Fruit fly (Drosophila melanogaster): ENCODE measurements around the gene CG11357.
A peak's percentile ranks its signal among the peaks of the same experiment; 100 is the strongest.

DNA sequence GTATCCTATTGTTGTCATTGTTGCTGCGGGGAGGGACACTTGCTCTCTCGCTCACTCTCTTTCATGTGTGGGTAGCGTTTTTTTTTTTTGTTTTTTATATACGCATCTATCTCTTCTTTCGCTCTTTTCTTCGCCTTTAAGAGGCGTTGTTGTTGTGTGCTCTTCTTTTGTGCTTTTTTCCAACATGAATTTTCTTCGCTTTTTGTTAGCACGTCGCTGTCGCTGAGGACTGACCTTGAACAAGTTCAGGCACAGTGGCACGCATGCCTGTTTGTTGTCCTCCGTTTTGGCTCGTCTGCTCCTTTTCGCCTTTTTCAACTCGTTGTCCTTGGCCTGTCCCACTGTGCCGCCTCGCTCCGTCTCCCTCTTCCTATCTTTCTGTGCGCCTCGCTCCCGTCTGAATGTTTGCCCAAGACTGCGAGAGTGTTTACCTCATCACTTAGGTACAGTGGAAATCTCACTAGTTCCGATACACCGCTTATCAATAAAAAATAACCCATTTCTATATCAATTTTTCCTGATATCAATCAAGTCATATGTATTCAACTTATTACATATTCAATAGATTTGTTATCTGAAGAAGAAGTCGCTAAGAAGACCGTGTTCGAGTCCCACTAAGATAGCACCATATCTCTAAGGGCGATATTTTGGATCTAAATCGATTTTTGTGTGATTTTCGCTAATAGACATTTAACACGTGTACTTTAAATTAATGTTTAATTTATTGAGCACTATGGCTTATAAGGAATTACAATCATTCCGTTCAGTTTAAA, 1.4 kb downstream of the CG11357 start:
- peak; percentile 88 for TF ChIP-seq net (GFP tag; optimal IDR thresholded peaks at IDR 0.05)
- TF ChIP-seq Blimp-1 (GFP tag; optimal IDR thresholded peaks at IDR 0.05), result no peak
- peak; percentile 63 for TF ChIP-seq Sox102F (GFP tag; optimal IDR thresholded peaks at IDR 0.05)
- peak; percentile 84 for TF ChIP-seq Lpt (GFP tag; optimal IDR thresholded peaks at IDR 0.05)
- TF ChIP-seq CG15336 (GFP tag; IDR thresholded peaks at IDR 0.05), result peak; percentile 65
- peak; percentile 96 for TF ChIP-seq Ets96B (tag; optimal IDR thresholded peaks at IDR 0.05)
- TF ChIP-seq dsx (GFP tag; optimal IDR thresholded peaks at IDR 0.05; ENCODE audit: poor library complexity, severe bottlenecking), result peak; percentile 95
- peak; percentile 79 for TF ChIP-seq CG10631 (GFP tag; optimal IDR thresholded peaks at IDR 0.05)
- peak; percentile 30 for TF ChIP-seq CG11762 (GFP tag; optimal IDR thresholded peaks at IDR 0.05; ENCODE audit: insufficient read depth)
- TF ChIP-seq OdsH (GFP tag; optimal IDR thresholded peaks at IDR 0.05), result peak; percentile 67
- TF ChIP-seq CG16779 (tag; optimal IDR thresholded peaks at IDR 0.05), result peak; percentile 90
- TF ChIP-seq CG9139 (GFP tag; optimal IDR thresholded peaks at IDR 0.05), result peak; percentile 98
- TF ChIP-seq acj6 (GFP tag; optimal IDR thresholded peaks at IDR 0.05), result peak; percentile 66
- TF ChIP-seq eg (GFP tag; IDR thresholded peaks at IDR 0.05), result peak; percentile 86
